Fruit fly (Drosophila melanogaster) Kc167 (cell line): Measurements from ENCODE around the gene CG10348.

Experiments
- Myc ChIP-seq: fragments of >200 bp; optimal IDR thresholded peaks from 2 replicates; lab custom pipeline; 2017; ENCODE audit warnings: missing external identifiers
- ttk ChIP-seq: sonication (Bioruptor generic); optimal IDR thresholded peaks from 2 replicates; lab custom pipeline; 2017; ENCODE audit warnings: missing external identifiers

- no peak for TF ChIP-seq Myc (lab: Kevin White, UChicago)
- TF ChIP-seq ttk (lab: Kevin White, UChicago) = no peak
Observed at dm6 chr2L:18694724-18695105, 37.6 kb downstream of the CG10348 start.
